Fruit fly (Drosophila melanogaster): ENCODE data around the gene CG31819.

CG31819 gene

DNA sequence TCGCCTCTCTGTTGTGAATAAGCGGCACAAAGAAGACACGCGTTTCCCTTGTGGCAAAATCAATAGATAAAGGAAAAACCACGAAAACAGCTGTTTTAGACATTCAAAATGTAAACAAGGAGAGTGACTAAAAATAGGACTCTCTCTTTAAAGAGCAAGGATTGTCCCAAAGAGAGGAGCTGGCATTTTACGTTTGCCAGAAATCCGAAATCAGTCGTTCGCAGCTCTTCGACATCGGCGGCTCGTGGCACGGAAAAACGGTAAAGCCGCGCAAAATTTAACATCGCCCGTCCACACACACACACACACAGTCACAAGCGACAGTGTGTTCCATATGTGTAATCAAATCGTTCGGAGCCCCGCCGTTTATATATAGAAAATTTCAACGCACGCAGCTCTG is 20.0 kb downstream of the CG31819 start, which contains the start of gene Ca-Ma2d:
Ca-Ma2d (plus strand) TSS at position 211 of the 400 bp plus-strand sequence.
- no peak for TF ChIP-seq Hr4 (GFP tag; optimal IDR thresholded peaks at IDR 0.05)
- TF ChIP-seq Eip78C (GFP tag), result peak; percentile 30

DNA sequence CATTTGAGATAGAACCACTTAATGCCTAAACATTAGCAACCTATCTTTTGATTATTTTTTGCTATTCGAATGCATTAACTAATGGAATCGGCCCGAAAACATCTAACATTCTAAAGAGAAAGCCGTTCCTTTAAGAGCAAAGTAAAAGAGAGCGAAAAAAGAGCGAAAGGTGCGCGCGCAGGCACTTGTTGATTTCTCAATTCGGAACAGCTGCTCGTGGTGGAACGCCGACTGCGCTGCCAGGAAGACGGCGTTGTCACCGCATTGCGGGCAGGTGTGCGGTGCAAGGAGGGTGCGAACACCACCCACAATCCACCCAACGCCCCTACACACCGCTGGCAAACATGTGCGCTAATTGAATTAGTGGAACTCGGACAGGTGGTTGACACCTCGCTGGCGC is 23.6 kb downstream of the CG31819 start:
- no peak for TF ChIP-seq net (GFP tag; optimal IDR thresholded peaks at IDR 0.05)
- no peak for TF ChIP-seq Eip78C (GFP tag)
- no peak for TF ChIP-seq fkh (GFP tag; optimal IDR thresholded peaks at IDR 0.05)
- no peak for TF ChIP-seq CG6854 (GFP tag; optimal IDR thresholded peaks at IDR 0.05)
- no peak for TF ChIP-seq CG6276 (GFP tag; optimal IDR thresholded peaks at IDR 0.05)
- no peak for TF ChIP-seq achi (GFP tag; optimal IDR thresholded peaks at IDR 0.05)
- TF ChIP-seq dac (GFP tag; optimal IDR thresholded peaks at IDR 0.05), result no peak
- TF ChIP-seq CG6792 (GFP tag; optimal IDR thresholded peaks at IDR 0.05), result no peak
- no peak for TF ChIP-seq cyc (GFP tag; optimal IDR thresholded peaks at IDR 0.05)
- no peak for TF ChIP-seq CG11294 (GFP tag; IDR thresholded peaks at IDR 0.05)

DNA sequence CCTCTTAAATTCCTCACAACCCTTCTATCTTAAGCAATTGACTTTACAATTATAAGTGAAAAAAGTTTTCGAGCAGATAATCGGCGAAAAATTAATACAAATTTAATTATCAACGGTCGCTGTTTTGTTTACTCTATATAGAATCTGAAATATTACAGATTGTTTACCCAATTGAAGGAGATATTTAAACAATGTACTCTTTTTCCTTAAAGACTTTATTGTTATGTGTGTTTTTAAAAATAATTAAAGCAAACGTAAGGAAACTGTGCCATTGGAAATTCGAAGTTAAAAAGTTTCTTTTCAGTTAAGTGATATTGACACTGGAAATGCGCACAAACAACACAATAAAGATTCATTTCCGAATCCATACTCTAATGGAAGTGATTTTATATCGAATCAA is 30.4 kb downstream of the CG31819 start, which contains the start of gene CG42818:
CG42818 (plus strand) TSS at position 301 of the 400 bp plus-strand sequence.
- TF ChIP-seq CG3032 (tag; optimal IDR thresholded peaks at IDR 0.05) (no peak), Sox14 (GFP tag; optimal IDR thresholded peaks at IDR 0.05) (no peak), cyc (GFP tag; optimal IDR thresholded peaks at IDR 0.05) (no peak), CG15336 (GFP tag; IDR thresholded peaks at IDR 0.05) (no peak)

DNA sequence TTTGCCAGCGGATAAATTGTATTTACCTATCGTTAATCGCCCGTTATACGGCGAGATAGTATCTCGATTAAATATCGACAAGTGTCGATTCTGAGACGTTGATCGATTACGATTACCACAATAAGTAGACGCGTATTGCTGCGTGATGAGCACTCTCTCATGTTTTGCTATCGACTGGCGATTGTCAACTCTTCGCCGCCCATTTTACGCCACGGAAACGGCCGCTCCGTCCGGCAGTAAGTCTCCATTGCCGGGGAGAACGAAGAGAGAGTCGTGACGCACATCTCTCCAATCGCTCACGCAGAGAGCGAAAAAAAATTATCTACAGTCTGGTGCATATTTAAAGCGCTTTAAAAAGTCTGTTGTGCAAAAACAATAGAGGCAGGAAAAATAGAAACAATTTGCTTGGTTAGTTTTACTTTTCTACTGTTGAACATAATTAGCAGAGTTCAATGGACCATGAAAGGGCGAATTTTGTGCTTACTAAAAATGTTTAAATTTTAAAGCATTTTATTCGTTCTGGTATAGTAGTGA is 40.4 kb downstream of the CG31819 start, which contains the start of gene CG46309:
CG46309 (minus strand) TSS at position 191 of the 534 bp plus-strand sequence.
- TF ChIP-seq Gug (GFP tag; IDR thresholded peaks at IDR 0.05), result no peak
- peak; percentile 1 for TF ChIP-seq achi (GFP tag; optimal IDR thresholded peaks at IDR 0.05)
- TF ChIP-seq CG9139 (GFP tag; optimal IDR thresholded peaks at IDR 0.05), result no peak
- peak; percentile 10 for TF ChIP-seq CG11762 (GFP tag; optimal IDR thresholded peaks at IDR 0.05; ENCODE audit: insufficient read depth)
- peak; percentile 22 for TF ChIP-seq CG8632 (GFP tag; optimal IDR thresholded peaks at IDR 0.05)
- peak; percentile 54 for TF ChIP-seq Smox (GFP tag; optimal IDR thresholded peaks at IDR 0.05)
- peak; percentile 62 for TF ChIP-seq vri (GFP tag; optimal IDR thresholded peaks at IDR 0.05)
- TF ChIP-seq Hr4 (GFP tag; optimal IDR thresholded peaks at IDR 0.05), result peak; percentile 51
- peak; percentile 54 for TF ChIP-seq lz (GFP tag; optimal IDR thresholded peaks at IDR 0.05)
- TF ChIP-seq acj6 (GFP tag; optimal IDR thresholded peaks at IDR 0.05), result peak; percentile 56
- peak; percentile 61 for TF ChIP-seq Hr39 (GFP tag; optimal IDR thresholded peaks at IDR 0.05)
- no peak for TF ChIP-seq CG11294 (GFP tag; IDR thresholded peaks at IDR 0.05)
- TF ChIP-seq esn (GFP tag; optimal IDR thresholded peaks at IDR 0.05), result peak; percentile 53
- peak; percentile 53 for TF ChIP-seq topi (GFP tag; optimal IDR thresholded peaks at IDR 0.05)
- peak; percentile 50 for TF ChIP-seq Sox102F (GFP tag; optimal IDR thresholded peaks at IDR 0.05)
- no peak for TF ChIP-seq fd85E (GFP tag; optimal IDR thresholded peaks at IDR 0.05)
- TF ChIP-seq CG31627 (GFP tag; optimal IDR thresholded peaks at IDR 0.05), result peak; percentile 51
- peak in 1 of 2 experiments; percentile 31 for TF ChIP-seq salr (GFP tag; optimal IDR thresholded peaks at IDR 0.05)
- TF ChIP-seq CG34406 (GFP tag; optimal IDR thresholded peaks at IDR 0.05), result no peak
- TF ChIP-seq Eip75B (GFP tag; optimal IDR thresholded peaks at IDR 0.05), result peak; percentile 48
- peak; percentile 43 for TF ChIP-seq cyc (GFP tag; optimal IDR thresholded peaks at IDR 0.05)
- TF ChIP-seq Met (GFP tag; optimal IDR thresholded peaks at IDR 0.05), result peak; percentile 32
- TF ChIP-seq CG6163 (GFP tag; IDR thresholded peaks at IDR 0.05), result no peak
- TF ChIP-seq Lpt (GFP tag; optimal IDR thresholded peaks at IDR 0.05), result peak; percentile 8
- no peak for TF ChIP-seq CG10631 (GFP tag; optimal IDR thresholded peaks at IDR 0.05)
- TF ChIP-seq CG1621 (tag; optimal IDR thresholded peaks at IDR 0.05), result no peak
- TF ChIP-seq Eip78C (GFP tag), result peak; percentile 86
- TF ChIP-seq CG8319 (GFP tag; optimal IDR thresholded peaks at IDR 0.05), result no peak
- peak; percentile 44 for TF ChIP-seq pdm3 (GFP tag; optimal IDR thresholded peaks at IDR 0.05)
- peak; percentile 8 for TF ChIP-seq Ets21C (GFP tag; optimal IDR thresholded peaks at IDR 0.05)
- TF ChIP-seq OdsH (GFP tag; optimal IDR thresholded peaks at IDR 0.05), result peak; percentile 49
- no peak for TF ChIP-seq CG3919 (GFP tag; optimal IDR thresholded peaks at IDR 0.05)
- TF ChIP-seq dac (GFP tag; optimal IDR thresholded peaks at IDR 0.05), result no peak
- peak; percentile 53 for TF ChIP-seq Sox14 (GFP tag; optimal IDR thresholded peaks at IDR 0.05)
